Worm (Caenorhabditis elegans) whole organism, L4 larva: ENCODE measurements around the gene lys-8.
A peak's percentile ranks its signal among the peaks of the same experiment; 100 is the strongest.

Experiments
- D1046.2 ChIP-seq: fragments of 200-800 bp; sonication (Bioruptor generic); IDR thresholded peaks from 2 replicates; pipeline ENCODE4 v1.3.6; 2022; ENCODE audit warnings: missing genetic modification characterization, missing compliant biosample characterization
- F10B5.3 ChIP-seq: sonication (generic microtip); optimal IDR thresholded peaks from 2 replicates; lab custom pipeline; 2016; ENCODE audit warnings: mild to moderate bottlenecking, missing genetic modification characterization, missing compliant biosample characterization
- F26F4.8 ChIP-seq: fragments of 200-800 bp; sonication (Bioruptor generic); conservative IDR thresholded peaks from 2 replicates; pipeline ENCODE4 v1.3.6; 2022; ENCODE audit warnings: missing genetic modification characterization, missing compliant biosample characterization
- R02D3.7 ChIP-seq: fragments of 150-350 bp; sonication (generic microtip); optimal IDR thresholded peaks from 3 replicates; lab custom pipeline; 2014; ENCODE audit warnings: missing biosample characterization, missing genetic modification characterization
- ZK337.2 ChIP-seq: fragments of 200-800 bp; sonication (Bioruptor generic); IDR thresholded peaks from 2 replicates; pipeline ENCODE4 v1.3.6; 2022; ENCODE audit warnings: missing genetic modification reagents, missing genetic modification characterization, missing compliant biosample characterization
- aha-1 ChIP-seq: fragments of 150-350 bp; peaks from one replicate; lab custom pipeline; 2014; ENCODE audit warnings: missing biosample characterization, missing genetic modification characterization
- ama-1 ChIP-seq: fragments of 150-350 bp; optimal IDR thresholded peaks from 2 replicates; lab custom pipeline; 2014; ENCODE audit warnings: inconsistent platforms, mixed read lengths
- ceh-28 ChIP-seq: fragments of 150-350 bp; optimal IDR thresholded peaks from 2 replicates; lab custom pipeline; 2014; ENCODE audit warnings: missing biosample characterization, missing genetic modification reagents, missing genetic modification characterization
- ceh-32 ChIP-seq: sonication (generic microtip); optimal IDR thresholded peaks from 2 replicates; lab custom pipeline; 2016; ENCODE audit warnings: mild to moderate bottlenecking, missing genetic modification characterization, missing compliant biosample characterization; ENCODE audit not compliant: poor library complexity
- ceh-44 ChIP-seq: fragments of 200-800 bp; sonication (Bioruptor generic); IDR thresholded peaks from 2 replicates; pipeline ENCODE4 v1.3.6; 2022; ENCODE audit warnings: missing genetic modification reagents, missing genetic modification characterization, missing compliant biosample characterization
- ceh-82 ChIP-seq: sonication (generic microtip); optimal IDR thresholded peaks from 2 replicates; lab custom pipeline; 2017; ENCODE audit warnings: missing biosample characterization, missing genetic modification characterization
- ctbp-1 ChIP-seq: fragments of 200-800 bp; sonication (Bioruptor generic); IDR thresholded peaks from 2 replicates; pipeline ENCODE4 v1.3.6; 2022; ENCODE audit warnings: missing genetic modification reagents, missing genetic modification characterization, missing compliant biosample characterization
- daf-16 ChIP-seq, 3 experiments: sonication (generic microtip); optimal IDR thresholded peaks; 2 replicates each; lab custom pipeline; 2016 to 2017; ENCODE audit warnings: missing genetic modification characterization in 3 of 3, missing genetic modification reagents in 3 of 3, mild to moderate bottlenecking in 2 of 3, missing compliant biosample characterization in 2 of 3, missing biosample characterization in 1 of 3, moderate library complexity in 1 of 3
- daf-19 ChIP-seq: fragments of 200-800 bp; sonication (Bioruptor generic); conservative IDR thresholded peaks from 2 replicates; pipeline ENCODE4 v1.3.6; 2022; ENCODE audit warnings: missing genetic modification characterization, missing compliant biosample characterization
- dmd-6 ChIP-seq: fragments of 200-800 bp; sonication (Bioruptor generic); IDR thresholded peaks from 2 replicates; pipeline ENCODE4 v1.3.6; 2022; ENCODE audit warnings: missing genetic modification reagents, missing genetic modification characterization, missing compliant biosample characterization
- duxl-1 ChIP-seq: sonication (generic microtip); optimal IDR thresholded peaks from 2 replicates; lab custom pipeline; 2016; ENCODE audit warnings: mild to moderate bottlenecking, missing genetic modification characterization, moderate library complexity, missing compliant biosample characterization; ENCODE audit not compliant: poor library complexity
- dve-1 ChIP-seq: sonication (generic microtip); optimal IDR thresholded peaks from 2 replicates; lab custom pipeline; 2017; ENCODE audit warnings: antibody characterized with exemption, mild to moderate bottlenecking, missing genetic modification characterization, missing compliant biosample characterization; ENCODE audit not compliant: insufficient read depth
- egl-27 ChIP-seq: sonication (generic microtip); optimal IDR thresholded peaks from 3 replicates; lab custom pipeline; 2017; ENCODE audit warnings: missing biosample characterization, missing genetic modification reagents, missing genetic modification characterization
- egl-43 ChIP-seq: fragments of 200-800 bp; sonication (Bioruptor generic); IDR thresholded peaks from 2 replicates; pipeline ENCODE4 v1.3.6; 2022; ENCODE audit warnings: missing genetic modification reagents, missing genetic modification characterization, missing compliant biosample characterization
- fkh-10 ChIP-seq: fragments of 150-350 bp; optimal IDR thresholded peaks from 2 replicates; lab custom pipeline; 2014; ENCODE audit warnings: missing biosample characterization, missing genetic modification reagents, missing genetic modification characterization
- hlh-11 ChIP-seq: fragments of 200-800 bp; sonication (Bioruptor generic); optimal IDR thresholded peaks from 2 replicates; lab custom pipeline; 2018; ENCODE audit warnings: mild to moderate bottlenecking, missing genetic modification characterization, missing compliant biosample characterization
- hlh-30 ChIP-seq: sonication (generic microtip); optimal IDR thresholded peaks from 2 replicates; lab custom pipeline; 2017; ENCODE audit warnings: antibody characterized with exemption, mild to moderate bottlenecking, missing genetic modification characterization, missing compliant biosample characterization; ENCODE audit not compliant: insufficient read depth
- lin-1 ChIP-seq: fragments of 200-800 bp; sonication (Bioruptor generic); IDR thresholded peaks from 2 replicates; pipeline ENCODE4 v1.3.6; 2022; ENCODE audit warnings: missing genetic modification reagents, missing genetic modification characterization, missing compliant biosample characterization
- lin-13 ChIP-seq: fragments of 150-350 bp; optimal IDR thresholded peaks from 2 replicates; lab custom pipeline; 2014; ENCODE audit warnings: missing biosample characterization, missing genetic modification reagents, missing genetic modification characterization
- lin-39 ChIP-seq: fragments of 150-350 bp; optimal IDR thresholded peaks from 2 replicates; lab custom pipeline; 2014; ENCODE audit warnings: missing biosample characterization, missing genetic modification reagents, missing genetic modification characterization
- lir-3 ChIP-seq: sonication (generic microtip); optimal IDR thresholded peaks from 2 replicates; lab custom pipeline; 2016; ENCODE audit warnings: mild to moderate bottlenecking, missing genetic modification characterization, missing compliant biosample characterization
- mdl-1 ChIP-seq, 2 experiments: fragments of 150-350 bp in 1 of 2; sonication (generic microtip) in 1 of 2; optimal IDR thresholded peaks; 2 replicates each; lab custom pipeline; 2014 to 2017; ENCODE audit warnings: missing biosample characterization in 2 of 2, missing genetic modification characterization in 2 of 2
- mep-1 ChIP-seq: fragments of 150-350 bp; sonication (generic microtip); optimal IDR thresholded peaks from 3 replicates; lab custom pipeline; 2014; ENCODE audit warnings: missing biosample characterization, missing genetic modification characterization
- mes-2 ChIP-seq: sonication (generic microtip); optimal IDR thresholded peaks from 2 replicates; lab custom pipeline; 2016; ENCODE audit warnings: missing genotype, mild to moderate bottlenecking, missing genetic modification characterization, missing compliant biosample characterization; ENCODE audit not compliant: poor library complexity, severe bottlenecking
- mxl-2 ChIP-seq: fragments of 200-800 bp; sonication (Bioruptor generic); conservative IDR thresholded peaks from 2 replicates; pipeline ENCODE4 v1.3.6; 2022; ENCODE audit warnings: missing genetic modification reagents, missing genetic modification characterization, missing compliant biosample characterization
- nhr-10 ChIP-seq: fragments of 150-350 bp; optimal IDR thresholded peaks from 2 replicates; lab custom pipeline; 2014; ENCODE audit warnings: missing biosample characterization, missing genetic modification characterization
- nhr-11 ChIP-seq: fragments of 150-350 bp; optimal IDR thresholded peaks from 2 replicates; lab custom pipeline; 2014; ENCODE audit warnings: missing biosample characterization, missing genetic modification characterization
- nhr-111 ChIP-seq: fragments of 200-800 bp; sonication (Bioruptor generic); optimal IDR thresholded peaks from 2 replicates; lab custom pipeline; 2018; ENCODE audit warnings: mild to moderate bottlenecking, missing genetic modification characterization, missing compliant biosample characterization
- nhr-25 ChIP-seq: sonication (generic microtip); optimal IDR thresholded peaks from 2 replicates; lab custom pipeline; 2017; ENCODE audit warnings: missing genetic modification characterization, mild to moderate bottlenecking, missing compliant biosample characterization, antibody characterized with exemption, moderate library complexity, borderline replicate concordance; ENCODE audit not compliant: insufficient read depth
- nhr-28 ChIP-seq: fragments of 150-350 bp; optimal IDR thresholded peaks from 2 replicates; lab custom pipeline; 2014; ENCODE audit warnings: missing biosample characterization, missing genetic modification characterization
- nhr-41 ChIP-seq: fragments of 200-800 bp; sonication (Bioruptor generic); IDR thresholded peaks from 2 replicates; pipeline ENCODE4 v1.3.6; 2022; ENCODE audit warnings: missing genetic modification reagents, missing genetic modification characterization, missing compliant biosample characterization
- nhr-42 ChIP-seq: fragments of 200-800 bp; sonication (Bioruptor generic); IDR thresholded peaks from 2 replicates; pipeline ENCODE4 v1.3.6; 2022; ENCODE audit warnings: missing genetic modification characterization, missing compliant biosample characterization
- nhr-48 ChIP-seq: sonication (generic microtip); optimal IDR thresholded peaks from 2 replicates; lab custom pipeline; 2016; ENCODE audit warnings: mild to moderate bottlenecking, missing genetic modification characterization, missing compliant biosample characterization
- nhr-77 ChIP-seq: fragments of 150-350 bp; optimal IDR thresholded peaks from 2 replicates; lab custom pipeline; 2014; ENCODE audit warnings: missing biosample characterization, missing genetic modification characterization
- pqm-1 ChIP-seq: sonication (generic microtip); optimal IDR thresholded peaks from 2 replicates; lab custom pipeline; 2017; ENCODE audit warnings: missing biosample characterization, missing genetic modification characterization
- saeg-2 ChIP-seq: fragments of 200-800 bp; sonication (Bioruptor generic); IDR thresholded peaks from 2 replicates; pipeline ENCODE4 v1.3.6; 2022; ENCODE audit warnings: missing genetic modification reagents, missing genetic modification characterization, missing compliant biosample characterization
- snpc-1.2 ChIP-seq: fragments of 200-800 bp; sonication (Bioruptor generic); IDR thresholded peaks from 2 replicates; pipeline ENCODE4 v1.3.6; 2022; ENCODE audit warnings: missing genetic modification reagents, missing genetic modification characterization, missing compliant biosample characterization
- spr-3 ChIP-seq: fragments of 200-800 bp; sonication (Bioruptor generic); optimal IDR thresholded peaks from 2 replicates; lab custom pipeline; 2018; ENCODE audit warnings: mild to moderate bottlenecking, missing genetic modification characterization, missing compliant biosample characterization
- tag-97 ChIP-seq: fragments of 200-800 bp; sonication (Bioruptor generic); IDR thresholded peaks from 2 replicates; pipeline ENCODE4 v1.3.6; 2022; ENCODE audit warnings: missing genetic modification characterization, missing compliant biosample characterization
- zfp-3 ChIP-seq: fragments of 200-800 bp; sonication (Bioruptor generic); conservative IDR thresholded peaks from 2 replicates; pipeline ENCODE4 v1.3.6; 2022; ENCODE audit warnings: missing genetic modification reagents, missing genetic modification characterization, missing compliant biosample characterization

The lys-8 gene

ce11 chrII:5551517-5551916 lies 34.5 kb upstream of the lys-8 start, which contains the start of gene C17C3.5:
TSS of gene C17C3.5 (plus strand) at chrII:5551817.
- TF ChIP-seq fkh-10 (GFP tag; lab: Kevin White, UChicago) (no peak), snpc-1.2 (GFP tag; lab: Robert Waterston, UW) (no peak), tag-97 (GFP tag; lab: Robert Waterston, UW) (no peak), R02D3.7 (tag; lab: Kevin White, UChicago) (no peak), nhr-28 (tag; lab: Kevin White, UChicago) (no peak), nhr-11 (tag; lab: Kevin White, UChicago) (no peak), lin-13 (GFP tag; lab: Kevin White, UChicago) (no peak), mep-1 (no peak), spr-3 (no peak), mes-2 (no peak), nhr-10 (tag; lab: Kevin White, UChicago) (no peak), nhr-41 (no peak), ceh-28 (tag; lab: Kevin White, UChicago) (no peak), F10B5.3 (tag; lab: Kevin White, UChicago) (no peak)

- TF ChIP-seq F26F4.8 (GFP tag; lab: Robert Waterston, UW) (no peak), nhr-48 (tag; lab: Kevin White, UChicago) (no peak), mdl-1 (tag; optimal IDR thresholded peaks at IDR 0.05; lab: Kevin White, UChicago) (peak in 1 of 2 experiments; percentile 23), dve-1 (peak; percentile 71), ZK337.2 (no peak), D1046.2 (GFP tag; lab: Robert Waterston, UW) (no peak), ama-1 (lab: Kevin White, UChicago) (no peak), daf-16 (GFP tag; optimal IDR thresholded peaks at IDR 0.05; lab: Kevin White, UChicago) (no peak), daf-16 (tag; optimal IDR thresholded peaks at IDR 0.05; lab: Kevin White, UChicago) (peak; percentile 90), egl-27 (no peak), F10B5.3 (tag; lab: Kevin White, UChicago) (no peak), pqm-1 (tag; lab: Kevin White, UChicago) (peak; percentile 52), lin-39 (tag; lab: Kevin White, UChicago) (no peak), saeg-2 (GFP tag; lab: Robert Waterston, UW) (no peak), nhr-25 (tag; lab: Kevin White, UChicago) (no peak), hlh-11 (peak; percentile 60), snpc-1.2 (GFP tag; lab: Robert Waterston, UW) (no peak), nhr-77 (tag; lab: Kevin White, UChicago) (no peak), dmd-6 (GFP tag; lab: Robert Waterston, UW) (peak; percentile 53), daf-19 (GFP tag; lab: Robert Waterston, UW) (no peak), hlh-30 (peak; percentile 69), duxl-1 (tag; lab: Kevin White, UChicago) (no peak), lir-3 (tag; lab: Kevin White, UChicago) (no peak), ceh-44 (GFP tag; lab: Robert Waterston, UW) (no peak), nhr-28 (tag; lab: Kevin White, UChicago) (peak; percentile 44), nhr-41 (no peak), mxl-2 (GFP tag; lab: Robert Waterston, UW) (peak; percentile 47; the same call in 1 of the 2 replicates), egl-43 (GFP tag; lab: Robert Waterston, UW) (no peak)
These were observed 32.4 kb upstream of the lys-8 start for ce11 chrII:5553531-5553930.

- TF ChIP-seq aha-1 (tag; lab: Kevin White, UChicago) (no peak), F26F4.8 (GFP tag; lab: Robert Waterston, UW) (no peak), nhr-28 (tag; lab: Kevin White, UChicago) (no peak), nhr-25 (tag; lab: Kevin White, UChicago) (no peak), nhr-42 (GFP tag; lab: Robert Waterston, UW) (no peak), egl-27 (no peak), ceh-32 (no peak), zfp-3 (GFP tag; lab: Robert Waterston, UW) (no peak), nhr-10 (tag; lab: Kevin White, UChicago) (no peak), ctbp-1 (GFP tag; lab: Robert Waterston, UW) (no peak), nhr-111 (GFP tag; lab: Kevin White, UChicago) (no peak), lin-1 (no peak), ceh-82 (tag; lab: Kevin White, UChicago) (no peak)
These were observed 31.7 kb upstream of the lys-8 start, which contains the start of gene ins-12 for ce11 chrII:5554317-5554716. TSS of gene ins-12 (plus strand) at chrII:5554617.
